Worm (Caenorhabditis elegans): ENCODE measurements around the gene chil-22.

DNA sequence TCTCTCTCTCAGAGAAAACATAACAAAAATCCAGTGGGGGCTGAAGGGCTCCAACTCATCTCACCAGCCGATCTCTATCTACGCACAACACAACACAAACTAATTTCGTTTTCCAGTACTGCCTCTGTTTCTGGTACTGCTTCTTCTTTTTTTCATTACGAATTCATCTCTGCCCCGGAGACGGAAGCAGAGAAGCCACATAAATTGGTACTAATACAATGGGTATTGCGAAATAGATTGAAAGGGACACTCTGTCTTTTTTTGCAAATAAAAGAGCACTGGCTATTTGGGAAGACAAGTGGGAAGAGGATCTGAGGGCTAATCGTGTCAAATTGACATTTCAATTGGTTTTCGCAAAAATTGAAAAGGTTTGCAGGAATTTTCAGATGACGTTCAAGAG is 31.3 kb upstream of the chil-22 start:
- TF ChIP-seq sea-2 (GFP tag; IDR thresholded peaks at IDR 0.05) (no peak), zfh-2 (GFP tag; conservative IDR thresholded peaks at IDR 0.05) (no peak), ztf-26 (tag; optimal IDR thresholded peaks at IDR 0.05) (no peak), ztf-28 (GFP tag; IDR thresholded peaks at IDR 0.05) (no peak), ceh-91 (GFP tag; IDR thresholded peaks at IDR 0.05) (no peak), snpc-4 (GFP tag; optimal IDR thresholded peaks at IDR 0.05) (no peak), snpc-4 (tag; optimal IDR thresholded peaks at IDR 0.05) (no peak), dpl-1 (GFP tag; optimal IDR thresholded peaks at IDR 0.05) (no peak), lin-40 (tag; optimal IDR thresholded peaks at IDR 0.05) (no peak), him-1 (tag; optimal IDR thresholded peaks at IDR 0.05) (no peak), atf-7 (tag; optimal IDR thresholded peaks at IDR 0.05) (no peak), C06A6.2 (GFP tag; conservative IDR thresholded peaks at IDR 0.05) (no peak), bed-1 (GFP tag; IDR thresholded peaks at IDR 0.05) (no peak), attf-5 (GFP tag; optimal IDR thresholded peaks at IDR 0.05) (no peak)
